Worm (Caenorhabditis elegans) whole organism, late embryonic: ENCODE data around the gene emc-3.
A peak's percentile ranks its signal among the peaks of the same experiment; 100 is the strongest.

Experiments used
- C08G9.2 ChIP-seq: sonication (generic microtip); optimal IDR thresholded peaks from 2 replicates; lab custom pipeline; 2016; ENCODE audit warnings: mild to moderate bottlenecking, missing genetic modification characterization, moderate library complexity, missing compliant biosample characterization
- C38D4.7 ChIP-seq: fragments of 200-800 bp; sonication (Bioruptor generic); optimal IDR thresholded peaks from 2 replicates; lab custom pipeline; 2018; ENCODE audit warnings: mild to moderate bottlenecking, missing genetic modification characterization, moderate library complexity, missing compliant biosample characterization
- F13H6.1 ChIP-seq: sonication (generic microtip); optimal IDR thresholded peaks from 2 replicates; lab custom pipeline; 2016; ENCODE audit warnings: missing genetic modification characterization, missing compliant biosample characterization
- K02D7.2 ChIP-seq: sonication (generic microtip); optimal IDR thresholded peaks from 2 replicates; lab custom pipeline; 2017; ENCODE audit warnings: mild to moderate bottlenecking, missing genetic modification characterization, missing compliant biosample characterization
- T23F11.4 ChIP-seq: fragments of 200-800 bp; sonication (Bioruptor generic); optimal IDR thresholded peaks from 2 replicates; lab custom pipeline; 2018; ENCODE audit warnings: mild to moderate bottlenecking, missing genetic modification characterization, missing compliant biosample characterization
- ama-1 ChIP-seq: fragments of 150-350 bp; optimal IDR thresholded peaks from 2 replicates; lab custom pipeline; 2014
- ceh-14 ChIP-seq: sonication (generic microtip); optimal IDR thresholded peaks from 2 replicates; lab custom pipeline; 2016; ENCODE audit warnings: missing genotype, missing genetic modification characterization, missing compliant biosample characterization
- ceh-18 ChIP-seq: sonication (generic microtip); optimal IDR thresholded peaks from 2 replicates; lab custom pipeline; 2016; ENCODE audit warnings: missing genetic modification characterization, missing compliant biosample characterization
- ceh-19 ChIP-seq: fragments of 200-800 bp; sonication (Bioruptor generic); optimal IDR thresholded peaks from 2 replicates; lab custom pipeline; 2018; ENCODE audit warnings: mild to moderate bottlenecking, missing genetic modification characterization, missing compliant biosample characterization
- ceh-22 ChIP-seq: sonication (generic microtip); optimal IDR thresholded peaks from 2 replicates; lab custom pipeline; 2017; ENCODE audit warnings: missing biosample characterization, missing genetic modification characterization
- ceh-30 ChIP-seq: fragments of 150-350 bp; optimal IDR thresholded peaks from 2 replicates; lab custom pipeline; 2014; ENCODE audit warnings: missing biosample characterization, missing genetic modification characterization
- ceh-45 ChIP-seq: fragments of 200-800 bp; sonication (Bioruptor generic); IDR thresholded peaks from 2 replicates; pipeline ENCODE4 v1.3.6; 2022; ENCODE audit warnings: missing genetic modification reagents, missing genetic modification characterization, missing compliant biosample characterization
- ceh-9 ChIP-seq: sonication (generic microtip); optimal IDR thresholded peaks from 2 replicates; lab custom pipeline; 2016; ENCODE audit warnings: mild to moderate bottlenecking, missing genetic modification characterization, inconsistent platforms, missing compliant biosample characterization
- elt-2 ChIP-seq: sonication (generic microtip); optimal IDR thresholded peaks from 2 replicates; lab custom pipeline; 2016; ENCODE audit warnings: missing genetic modification reagents, missing genetic modification characterization, missing compliant biosample characterization
- ets-4 ChIP-seq: sonication (generic microtip); optimal IDR thresholded peaks from 2 replicates; lab custom pipeline; 2016; ENCODE audit warnings: missing genetic modification characterization, missing compliant biosample characterization
- eyg-1 ChIP-seq: sonication (generic microtip); optimal IDR thresholded peaks from 2 replicates; lab custom pipeline; 2016; ENCODE audit warnings: missing genotype, missing genetic modification characterization, missing compliant biosample characterization
- gmeb-2 ChIP-seq: sonication (generic microtip); optimal IDR thresholded peaks from 2 replicates; lab custom pipeline; 2016; ENCODE audit warnings: missing genetic modification characterization, inconsistent platforms, missing compliant biosample characterization
- hlh-13 ChIP-seq: fragments of 200-800 bp; sonication (Bioruptor generic); optimal IDR thresholded peaks from 2 replicates; lab custom pipeline; 2018; ENCODE audit warnings: mild to moderate bottlenecking, missing genetic modification characterization, missing compliant biosample characterization
- hlh-15 ChIP-seq: sonication (generic microtip); optimal IDR thresholded peaks from 2 replicates; lab custom pipeline; 2016; ENCODE audit warnings: missing genetic modification characterization, missing compliant biosample characterization
- hlh-30 ChIP-seq: sonication (generic microtip); optimal IDR thresholded peaks from 2 replicates; lab custom pipeline; 2017; ENCODE audit warnings: antibody characterized with exemption, missing genetic modification characterization, missing compliant biosample characterization; ENCODE audit not compliant: insufficient read depth
- hlh-6 ChIP-seq: sonication (generic microtip); optimal IDR thresholded peaks from 2 replicates; lab custom pipeline; 2016; ENCODE audit warnings: missing genotype, missing genetic modification characterization, missing compliant biosample characterization
- madf-2 ChIP-seq: sonication (generic microtip); optimal IDR thresholded peaks from 2 replicates; lab custom pipeline; 2017; ENCODE audit warnings: missing genetic modification characterization, missing compliant biosample characterization
- mec-3 ChIP-seq: sonication (generic microtip); optimal IDR thresholded peaks from 2 replicates; lab custom pipeline; 2016; ENCODE audit warnings: borderline replicate concordance, missing genetic modification characterization, missing compliant biosample characterization
- nfya-1 ChIP-seq: sonication (generic microtip); optimal IDR thresholded peaks from 2 replicates; lab custom pipeline; 2017; ENCODE audit warnings: missing genetic modification characterization, mild to moderate bottlenecking, missing compliant biosample characterization, antibody characterized with exemption, moderate library complexity
- nhr-11 ChIP-seq: fragments of 150-350 bp; optimal IDR thresholded peaks from 2 replicates; lab custom pipeline; 2014; ENCODE audit warnings: missing biosample characterization, missing genetic modification characterization
- pag-3 ChIP-seq: sonication (generic microtip); optimal IDR thresholded peaks from 2 replicates; lab custom pipeline; 2016; ENCODE audit warnings: missing compliant biosample characterization, missing genetic modification characterization, borderline replicate concordance
- pax-1 ChIP-seq: fragments of 150-350 bp; optimal IDR thresholded peaks from 2 replicates; lab custom pipeline; 2014; ENCODE audit warnings: missing biosample characterization, missing genetic modification characterization
- pha-2 ChIP-seq: sonication (generic microtip); optimal IDR thresholded peaks from 2 replicates; lab custom pipeline; 2017; ENCODE audit warnings: mild to moderate bottlenecking, missing genetic modification characterization, missing compliant biosample characterization
- pros-1 ChIP-seq: fragments of 150-350 bp; optimal IDR thresholded peaks from 2 replicates; lab custom pipeline; 2014; ENCODE audit warnings: missing biosample characterization, missing genetic modification reagents, missing genetic modification characterization
- sdc-2 ChIP-seq: sonication (generic microtip); optimal IDR thresholded peaks from 2 replicates; lab custom pipeline; 2016; ENCODE audit warnings: missing genotype, missing genetic modification characterization, missing compliant biosample characterization
- sox-2 ChIP-seq: fragments of 200-800 bp; sonication (Bioruptor generic); IDR thresholded peaks from 2 replicates; pipeline ENCODE4 v1.3.6; 2022; ENCODE audit warnings: missing genetic modification reagents, missing genetic modification characterization, missing compliant biosample characterization
- tbx-2 ChIP-seq: sonication (generic microtip); optimal IDR thresholded peaks from 2 replicates; lab custom pipeline; 2016; ENCODE audit warnings: missing genetic modification characterization, missing compliant biosample characterization
- tbx-7 ChIP-seq: sonication (generic microtip); optimal IDR thresholded peaks from 2 replicates; lab custom pipeline; 2016; ENCODE audit warnings: missing genotype, missing genetic modification characterization, missing compliant biosample characterization
- unc-3 ChIP-seq, 2 experiments: fragments of 200-800 bp in 1 of 2; sonication (Bioruptor generic) in 1 of 2; sonication (generic microtip) in 1 of 2; conservative IDR thresholded peaks in 1 of 2; optimal IDR thresholded peaks in 1 of 2; 2 replicates each; pipeline versions ENCODE4 v1.3.6 to Lab custom; 2016 to 2022; ENCODE audit warnings: missing compliant biosample characterization in 2 of 2, missing genetic modification characterization in 2 of 2, missing genetic modification reagents in 1 of 2
- unc-42 ChIP-seq: sonication (generic microtip); optimal IDR thresholded peaks from 2 replicates; lab custom pipeline; 2016; ENCODE audit warnings: missing genotype, missing genetic modification characterization, missing compliant biosample characterization
- unc-55 ChIP-seq: sonication (generic microtip); optimal IDR thresholded peaks from 2 replicates; lab custom pipeline; 2017; ENCODE audit warnings: missing biosample characterization, missing genetic modification reagents, missing genetic modification characterization
- unc-86 ChIP-seq: sonication (generic microtip); optimal IDR thresholded peaks from 2 replicates; lab custom pipeline; 2016; ENCODE audit warnings: missing genetic modification characterization, missing compliant biosample characterization

emc-3 gene

ce11 chrIV:13356005-13356404 lies 25.7 kb downstream of the emc-3 start:
- TF ChIP-seq unc-42 (tag; lab: Kevin White, UChicago) (no peak), madf-2 (tag; lab: Kevin White, UChicago) (no peak), nhr-11 (tag; lab: Kevin White, UChicago) (no peak), unc-3 (GFP tag; conservative IDR thresholded peaks at IDR 0.05; lab: Robert Waterston, UW) (no peak), unc-3 (tag; optimal IDR thresholded peaks at IDR 0.05; lab: Kevin White, UChicago) (no peak)
- TF ChIP-seq, all 69 proteins: peak for 0

- no peak for TF ChIP-seq nfya-1 (tag; lab: Kevin White, UChicago)
- TF ChIP-seq pha-2 (tag; lab: Kevin White, UChicago), result no peak
- TF ChIP-seq ceh-19, result no peak
- no peak for TF ChIP-seq pros-1 (tag; lab: Kevin White, UChicago)
- TF ChIP-seq ceh-9 (tag; lab: Kevin White, UChicago), result no peak
These were observed 27.7 kb downstream of the emc-3 start for ce11 chrIV:13354044-13354443.

ce11 chrIV:13353143-13353773 lies 28.5 kb downstream of the emc-3 start, which contains the start of the genes rec-8 and mex-5:
Gene rec-8 (minus strand): TSS chrIV:13353193.
Gene mex-5 (plus strand): TSS chrIV:13353723.
- TF ChIP-seq C08G9.2 (tag; lab: Kevin White, UChicago) (no peak), ceh-22 (no peak), ceh-14 (tag; lab: Kevin White, UChicago) (no peak), F13H6.1 (tag; lab: Kevin White, UChicago) (no peak), hlh-30 (no peak), nhr-11 (tag; lab: Kevin White, UChicago) (no peak), unc-55 (GFP tag; lab: Kevin White, UChicago) (no peak), hlh-13 (no peak), ceh-30 (no peak), tbx-2 (no peak), pag-3 (tag; lab: Kevin White, UChicago) (no peak), pros-1 (tag; lab: Kevin White, UChicago) (no peak), mec-3 (tag; lab: Kevin White, UChicago) (no peak), gmeb-2 (tag; lab: Kevin White, UChicago) (no peak), hlh-6 (no peak), ceh-9 (tag; lab: Kevin White, UChicago) (no peak), sox-2 (GFP tag; lab: Robert Waterston, UW) (no peak), ceh-18 (tag; lab: Kevin White, UChicago) (no peak), eyg-1 (tag; lab: Kevin White, UChicago) (no peak)

- TF ChIP-seq T23F11.4 (GFP tag; lab: Kevin White, UChicago) (no peak), mec-3 (tag; lab: Kevin White, UChicago) (no peak), ceh-22 (no peak), ets-4 (tag; lab: Kevin White, UChicago) (no peak), ama-1 (lab: Kevin White, UChicago) (no peak), C08G9.2 (tag; lab: Kevin White, UChicago) (no peak), ceh-45 (GFP tag; lab: Robert Waterston, UW) (no peak), hlh-15 (no peak), pax-1 (no peak)
These were observed 33.1 kb downstream of the emc-3 start, which contains the start of gene W02A2.12 for ce11 chrIV:13348592-13348991. Gene W02A2.12 (minus strand): TSS chrIV:13348831.

- peak; percentile 95 for TF ChIP-seq elt-2 (tag; lab: Kevin White, UChicago)
- no peak for TF ChIP-seq tbx-7
- no peak for TF ChIP-seq C38D4.7 (GFP tag; lab: Kevin White, UChicago)
- TF ChIP-seq ceh-30, result no peak
- no peak for TF ChIP-seq unc-86 (tag; lab: Kevin White, UChicago)
- no peak for TF ChIP-seq K02D7.2 (tag; lab: Kevin White, UChicago)
- no peak for TF ChIP-seq sdc-2 (tag; lab: Kevin White, UChicago)
These were observed 34.4 kb downstream of the emc-3 start, which contains the start of gene W02A2.9 for ce11 chrIV:13347232-13347715. Gene W02A2.9 (plus strand): TSS chrIV:13347665.
